Worm (Caenorhabditis elegans) whole organism, young adult: ENCODE measurements around the gene ephx-1.

ENCODE experiments used
- C06A6.2 ChIP-seq: fragments of 200-800 bp; sonication (Bioruptor generic); conservative IDR thresholded peaks from 2 replicates; pipeline ENCODE4 v1.3.6; 2022; ENCODE audit warnings: missing genetic modification characterization, missing compliant biosample characterization
- C17E4.6 ChIP-seq: fragments of 200-800 bp; sonication (Bioruptor generic); IDR thresholded peaks from 2 replicates; pipeline ENCODE4 v1.3.6; 2022; ENCODE audit warnings: missing genetic modification reagents, missing genetic modification characterization, missing compliant biosample characterization
- F23B12.7 ChIP-seq: sonication (generic microtip); optimal IDR thresholded peaks from 2 replicates; lab custom pipeline; 2017; ENCODE audit warnings: missing genetic modification characterization, mild to moderate bottlenecking, missing compliant biosample characterization, antibody characterized with exemption, moderate library complexity; ENCODE audit not compliant: insufficient read depth
- F33H1.4 ChIP-seq: fragments of 200-800 bp; sonication (Bioruptor generic); IDR thresholded peaks from 2 replicates; pipeline ENCODE4 v1.3.6; 2022; ENCODE audit warnings: missing genetic modification reagents, missing genetic modification characterization, missing compliant biosample characterization
- F39B2.1 ChIP-seq: fragments of 200-800 bp; sonication (Bioruptor generic); IDR thresholded peaks from 2 replicates; pipeline ENCODE4 v1.3.6; 2022; ENCODE audit warnings: missing genetic modification reagents, missing genetic modification characterization, missing compliant biosample characterization
- F49E8.2 ChIP-seq: sonication (generic microtip); optimal IDR thresholded peaks from 3 replicates; lab custom pipeline; 2017; ENCODE audit warnings: missing genetic modification characterization, mild to moderate bottlenecking, missing compliant biosample characterization, antibody characterized with exemption, moderate library complexity; ENCODE audit not compliant: insufficient read depth
- F55B11.4 ChIP-seq: sonication (generic microtip); optimal IDR thresholded peaks from 2 replicates; lab custom pipeline; 2016; ENCODE audit warnings: missing compliant biosample characterization, missing genetic modification characterization, borderline replicate concordance; ENCODE audit not compliant: insufficient read depth
- Y53G8AR.9 ChIP-seq: fragments of 200-800 bp; sonication (Bioruptor generic); conservative IDR thresholded peaks from 2 replicates; pipeline ENCODE4 v1.3.6; 2022; ENCODE audit warnings: missing genetic modification reagents, missing genetic modification characterization, missing compliant biosample characterization
- Y95B8A.8 ChIP-seq: fragments of 200-800 bp; sonication (Bioruptor generic); IDR thresholded peaks from 2 replicates; pipeline ENCODE4 v1.3.6; 2022; ENCODE audit warnings: missing genetic modification reagents, missing genetic modification characterization, missing compliant biosample characterization
- ama-1 ChIP-seq, 3 experiments: fragments of 150-350 bp in 1 of 3; sonication (generic microtip) in 2 of 3; optimal IDR thresholded peaks; 2 replicates each; lab custom pipeline; 2014 to 2018; ENCODE audit warnings: missing biosample characterization in 2 of 3, missing genetic modification characterization in 2 of 3, missing genetic modification reagents in 2 of 3
- aptf-3 ChIP-seq: fragments of 200-800 bp; sonication (Bioruptor generic); IDR thresholded peaks from 2 replicates; pipeline ENCODE4 v1.3.6; 2022; ENCODE audit warnings: missing genetic modification characterization, missing compliant biosample characterization
- atf-7 ChIP-seq: sonication (generic microtip); optimal IDR thresholded peaks from 2 replicates; lab custom pipeline; 2017; ENCODE audit warnings: mild to moderate bottlenecking, missing genetic modification characterization, missing compliant biosample characterization
- attf-3 ChIP-seq: fragments of 200-800 bp; sonication (Bioruptor generic); conservative IDR thresholded peaks from 2 replicates; pipeline ENCODE4 v1.3.6; 2022; ENCODE audit warnings: missing genetic modification reagents, missing genetic modification characterization, missing compliant biosample characterization
- attf-6 ChIP-seq: fragments of 200-800 bp; sonication (Bioruptor generic); IDR thresholded peaks from 2 replicates; pipeline ENCODE4 v1.3.6; 2022; ENCODE audit warnings: missing genetic modification reagents, missing genetic modification characterization, missing compliant biosample characterization
- cebp-1 ChIP-seq, 2 experiments: fragments of 200-800 bp in 1 of 2; sonication (Bioruptor generic) in 1 of 2; sonication (generic microtip) in 1 of 2; IDR thresholded peaks in 1 of 2; optimal IDR thresholded peaks in 1 of 2; 2 replicates each; pipeline versions ENCODE4 v1.3.6 to Lab custom; 2017 to 2022; ENCODE audit warnings: missing compliant biosample characterization in 2 of 2, missing genetic modification characterization in 2 of 2, mild to moderate bottlenecking in 1 of 2, missing genetic modification reagents in 1 of 2, moderate library complexity in 1 of 2
- ceh-79 ChIP-seq: sonication (generic microtip); optimal IDR thresholded peaks from 2 replicates; lab custom pipeline; 2017; ENCODE audit warnings: mild to moderate bottlenecking, missing genetic modification characterization, missing compliant biosample characterization
- chd-7 ChIP-seq: sonication (generic microtip); optimal IDR thresholded peaks from 2 replicates; lab custom pipeline; 2016; ENCODE audit warnings: mild to moderate bottlenecking, missing genetic modification characterization, moderate library complexity, missing compliant biosample characterization
- dpff-1 ChIP-seq: sonication (generic microtip); optimal IDR thresholded peaks from 2 replicates; lab custom pipeline; 2017; ENCODE audit warnings: mild to moderate bottlenecking, missing genetic modification characterization, missing compliant biosample characterization
- egl-44 ChIP-seq: fragments of 200-800 bp; sonication (Bioruptor generic); IDR thresholded peaks from 2 replicates; pipeline ENCODE4 v1.3.6; 2022; ENCODE audit warnings: missing genetic modification reagents, missing genetic modification characterization, missing compliant biosample characterization
- ekl-4 ChIP-seq: fragments of 200-800 bp; sonication (Bioruptor generic); IDR thresholded peaks from 2 replicates; pipeline ENCODE4 v1.3.6; 2022; ENCODE audit warnings: missing genetic modification reagents, missing genetic modification characterization, missing compliant biosample characterization
- hmg-1.2 ChIP-seq: fragments of 200-800 bp; sonication (Bioruptor generic); IDR thresholded peaks from 2 replicates; pipeline ENCODE4 v1.3.6; 2022; ENCODE audit warnings: missing genetic modification reagents, missing genetic modification characterization, missing compliant biosample characterization
- hrde-1 ChIP-seq: sonication (generic microtip); optimal IDR thresholded peaks from 2 replicates; lab custom pipeline; 2016; ENCODE audit warnings: missing genetic modification characterization, mild to moderate bottlenecking, missing compliant biosample characterization, moderate library complexity, missing genotype, missing genetic modification reagents, borderline replicate concordance
- hsf-1 ChIP-seq: fragments of 200-800 bp; sonication (Bioruptor generic); IDR thresholded peaks from 2 replicates; pipeline ENCODE4 v1.3.6; 2022; ENCODE audit warnings: missing genetic modification reagents, missing genetic modification characterization, missing compliant biosample characterization
- lin-26 ChIP-seq: fragments of 200-800 bp; sonication (Bioruptor generic); IDR thresholded peaks from 2 replicates; pipeline ENCODE4 v1.3.6; 2022; ENCODE audit warnings: missing genetic modification reagents, missing genetic modification characterization, missing compliant biosample characterization
- lin-54 ChIP-seq: fragments of 200-800 bp; sonication (Bioruptor generic); optimal IDR thresholded peaks from 2 replicates; lab custom pipeline; 2018; ENCODE audit warnings: mild to moderate bottlenecking, missing genetic modification characterization, missing compliant biosample characterization
- lsl-1 ChIP-seq: fragments of 200-800 bp; sonication (Bioruptor generic); optimal IDR thresholded peaks from 2 replicates; lab custom pipeline; 2018; ENCODE audit warnings: mild to moderate bottlenecking, missing genetic modification characterization, moderate library complexity, missing compliant biosample characterization
- lsy-27 ChIP-seq: sonication (generic microtip); optimal IDR thresholded peaks from 2 replicates; lab custom pipeline; 2017; ENCODE audit warnings: missing genetic modification characterization, mild to moderate bottlenecking, missing compliant biosample characterization, antibody characterized with exemption, missing genotype, borderline replicate concordance; ENCODE audit not compliant: insufficient read depth
- madf-3 ChIP-seq: fragments of 200-800 bp; sonication (Bioruptor generic); IDR thresholded peaks from 2 replicates; pipeline ENCODE4 v1.3.6; 2022; ENCODE audit warnings: missing genetic modification reagents, missing genetic modification characterization, missing compliant biosample characterization
- pbrm-1 ChIP-seq: fragments of 200-800 bp; sonication (Bioruptor generic); IDR thresholded peaks from 2 replicates; pipeline ENCODE4 v1.3.6; 2022; ENCODE audit warnings: missing genetic modification reagents, missing genetic modification characterization, missing compliant biosample characterization
- rcor-1 ChIP-seq: fragments of 200-800 bp; sonication (Bioruptor generic); IDR thresholded peaks from 2 replicates; pipeline ENCODE4 v1.3.6; 2022; ENCODE audit warnings: missing genetic modification reagents, missing genetic modification characterization, missing compliant biosample characterization
- snpc-1.3 ChIP-seq: sonication (generic microtip); optimal IDR thresholded peaks from 2 replicates; lab custom pipeline; 2017; ENCODE audit warnings: missing genetic modification characterization, mild to moderate bottlenecking, missing compliant biosample characterization, antibody characterized with exemption, moderate library complexity, missing genotype, missing genetic modification reagents; ENCODE audit not compliant: insufficient read depth
- somi-1 ChIP-seq: fragments of 200-800 bp; sonication (Bioruptor generic); optimal IDR thresholded peaks from 2 replicates; lab custom pipeline; 2018; ENCODE audit warnings: mild to moderate bottlenecking, missing genetic modification characterization, missing compliant biosample characterization
- tbx-9 ChIP-seq: sonication (generic microtip); optimal IDR thresholded peaks from 2 replicates; lab custom pipeline; 2016; ENCODE audit warnings: borderline replicate concordance, missing genetic modification characterization, inconsistent platforms, missing compliant biosample characterization
- unc-62 ChIP-seq: fragments of 150-350 bp; optimal IDR thresholded peaks from 2 replicates; lab custom pipeline; 2014; ENCODE audit warnings: missing biosample characterization, missing genetic modification reagents, missing genetic modification characterization
- xnd-1 ChIP-seq: sonication (generic microtip); optimal IDR thresholded peaks from 2 replicates; lab custom pipeline; 2016; ENCODE audit warnings: missing genotype, missing genetic modification reagents, missing genetic modification characterization, missing compliant biosample characterization
- ztf-22 ChIP-seq: fragments of 200-800 bp; sonication (Bioruptor generic); optimal IDR thresholded peaks from 2 replicates; lab custom pipeline; 2018; ENCODE audit warnings: mild to moderate bottlenecking, missing genetic modification characterization, moderate library complexity, missing compliant biosample characterization
- ztf-26 ChIP-seq: sonication (generic microtip); optimal IDR thresholded peaks from 2 replicates; lab custom pipeline; 2017; ENCODE audit warnings: missing genetic modification characterization, missing compliant biosample characterization

The ephx-1 gene

ce11 chrII:4042696-4043095, 38.0 kb downstream of the ephx-1 start (continued):
- TF ChIP-seq attf-6, result peak; percentile 45; the same call in 1 of the 2 replicates
- TF ChIP-seq pbrm-1, result 0 out of 2 replicates have a peak, but pooled peaks have one; percentile 24
- peak; percentile 15; the same call in 1 of the 2 replicates for TF ChIP-seq C17E4.6 (GFP tag; lab: Robert Waterston, UW)
- peak; percentile 55; the same call in 1 of the 2 replicates for TF ChIP-seq F39B2.1
- TF ChIP-seq xnd-1 (tag; lab: Kevin White, UChicago), result peak; percentile 42
- peak; percentile 46 for TF ChIP-seq chd-7 (tag; lab: Kevin White, UChicago)
- peak; percentile 79 for TF ChIP-seq ekl-4 (GFP tag; lab: Robert Waterston, UW)
- TF ChIP-seq Y53G8AR.9 (GFP tag; lab: Robert Waterston, UW), result 0 out of 2 replicates have a peak, but pooled peaks have one; percentile 74
- TF ChIP-seq F23B12.7 (tag; lab: Kevin White, UChicago), result no peak
- peak; percentile 38 for TF ChIP-seq dpff-1 (tag; lab: Kevin White, UChicago)
- no peak for TF ChIP-seq C06A6.2 (GFP tag; lab: Robert Waterston, UW)
- TF ChIP-seq madf-3 (GFP tag; lab: Robert Waterston, UW), result peak; percentile 77; the same call in 1 of the 2 replicates
- TF ChIP-seq unc-62 (GFP tag; lab: Kevin White, UChicago), result no peak
- TF ChIP-seq egl-44 (GFP tag; lab: Robert Waterston, UW), result no peak
- TF ChIP-seq rcor-1, result peak; percentile 44; the same call in 1 of the 2 replicates
- no peak for TF ChIP-seq attf-3
- no peak for TF ChIP-seq ztf-22 (GFP tag; lab: Kevin White, UChicago)
- peak; percentile 37 for TF ChIP-seq ceh-79 (tag; lab: Kevin White, UChicago)
- TF ChIP-seq lsl-1 (GFP tag; lab: Kevin White, UChicago), result peak; percentile 47
- TF ChIP-seq ama-1 (optimal IDR thresholded peaks at IDR 0.05; lab: Kevin White, UChicago), result peak; percentile 42
- peak in 1 of 2 experiments; percentile 38 for TF ChIP-seq ama-1 (GFP tag; optimal IDR thresholded peaks at IDR 0.05; lab: Kevin White, UChicago)
- peak; percentile 16 for TF ChIP-seq snpc-1.3
- peak; percentile 58 for TF ChIP-seq atf-7 (tag; lab: Kevin White, UChicago)
- peak; percentile 21 for TF ChIP-seq lin-54 (GFP tag; lab: Kevin White, UChicago)
- TF ChIP-seq hsf-1 (GFP tag; lab: Robert Waterston, UW), result peak; percentile 58; the same call in 1 of the 2 replicates
- peak; percentile 30 for TF ChIP-seq hmg-1.2 (GFP tag; lab: Robert Waterston, UW)
- TF ChIP-seq cebp-1 (GFP tag; IDR thresholded peaks at IDR 0.05; lab: Robert Waterston, UW), result no peak
- TF ChIP-seq cebp-1 (tag; optimal IDR thresholded peaks at IDR 0.05; lab: Kevin White, UChicago), result peak; percentile 59
- TF ChIP-seq tbx-9 (tag; lab: Kevin White, UChicago), result no peak
- TF ChIP-seq F33H1.4 (GFP tag; lab: Robert Waterston, UW), result peak; percentile 36
- peak; percentile 70 for TF ChIP-seq Y95B8A.8 (GFP tag; lab: Robert Waterston, UW)
- peak; percentile 86; the same call in 1 of the 2 replicates for TF ChIP-seq aptf-3
- TF ChIP-seq somi-1 (GFP tag; lab: Kevin White, UChicago), result no peak
- TF ChIP-seq lin-26 (GFP tag; lab: Robert Waterston, UW), result peak; percentile 78
- no peak for TF ChIP-seq F55B11.4 (tag; lab: Kevin White, UChicago)
- peak; percentile 53 for TF ChIP-seq F49E8.2 (tag; lab: Kevin White, UChicago)
- no peak for TF ChIP-seq lsy-27
- no peak for TF ChIP-seq ztf-26 (tag; lab: Kevin White, UChicago)
- TF ChIP-seq hrde-1 (tag; lab: Kevin White, UChicago), result peak; percentile 69
